Worm (Caenorhabditis elegans): ENCODE data around the gene C18A11.2.

The C18A11.2 gene

ce11 chrX:8069293-8069692 is 1.9 kb downstream of the C18A11.2 start, which contains the start of gene C18A11.1:
Gene C18A11.1, plus strand, starts transcription at chrX:8069328.
- TF ChIP-seq lim-7 (GFP tag; IDR thresholded peaks at IDR 0.05) (no peak), arid-1 (GFP tag; conservative IDR thresholded peaks at IDR 0.05) (no peak), fos-1 (tag; optimal IDR thresholded peaks at IDR 0.05) (no peak), ztf-7 (tag; optimal IDR thresholded peaks at IDR 0.05) (no peak), nhr-77 (tag; optimal IDR thresholded peaks at IDR 0.05) (peak; percentile 74), zag-1 (tag; optimal IDR thresholded peaks at IDR 0.05) (no peak), mep-1 (tag; optimal IDR thresholded peaks at IDR 0.05) (peak; percentile 54), dmd-6 (GFP tag; IDR thresholded peaks at IDR 0.05) (peak; percentile 72), nhr-41 (GFP tag; IDR thresholded peaks at IDR 0.05) (no peak), pha-4 (GFP tag; IDR thresholded peaks at IDR 0.05) (no peak), pha-4 (tag; optimal IDR thresholded peaks at IDR 0.05) (peak; percentile 39), mdt-29 (GFP tag; IDR thresholded peaks at IDR 0.05) (no peak), lir-3 (tag; optimal IDR thresholded peaks at IDR 0.05) (no peak), tag-97 (GFP tag; IDR thresholded peaks at IDR 0.05) (no peak), F49E8.2 (tag; optimal IDR thresholded peaks at IDR 0.05; ENCODE audit: borderline replicate concordance) (no peak), lin-1 (GFP tag; IDR thresholded peaks at IDR 0.05) (0 out of 2 replicates have a peak, but pooled peaks have one; percentile 31), hlh-11 (tag; optimal IDR thresholded peaks at IDR 0.05) (peak; percentile 80), php-3 (GFP tag; IDR thresholded peaks at IDR 0.05) (0 out of 2 replicates have a peak, but pooled peaks have one; percentile 7), Y75B8A.6 (GFP tag; IDR thresholded peaks at IDR 0.05) (no peak), fkh-10 (GFP tag; optimal IDR thresholded peaks at IDR 0.05) (no peak), nhr-28 (tag; optimal IDR thresholded peaks at IDR 0.05) (peak; percentile 84), F26F4.8 (GFP tag; conservative IDR thresholded peaks at IDR 0.05) (no peak), gei-8 (GFP tag; optimal IDR thresholded peaks at IDR 0.05) (no peak), mxl-3 (GFP tag; optimal IDR thresholded peaks at IDR 0.05) (no peak), nhr-25 (tag; optimal IDR thresholded peaks at IDR 0.05; ENCODE audit: borderline replicate concordance, insufficient read depth) (no peak), hlh-30 (tag; optimal IDR thresholded peaks at IDR 0.05; ENCODE audit: insufficient read depth) (peak; percentile 54), zip-11 (GFP tag; IDR thresholded peaks at IDR 0.05) (no peak), snpc-1.2 (GFP tag; IDR thresholded peaks at IDR 0.05) (no peak), Y105C5A.15 (GFP tag; IDR thresholded peaks at IDR 0.05) (no peak), nhr-11 (tag; optimal IDR thresholded peaks at IDR 0.05) (no peak), ceh-28 (tag; optimal IDR thresholded peaks at IDR 0.05) (peak; percentile 11), dve-1 (tag; optimal IDR thresholded peaks at IDR 0.05; ENCODE audit: insufficient read depth) (peak; percentile 75), mes-2 (tag; optimal IDR thresholded peaks at IDR 0.05; ENCODE audit: poor library complexity, severe bottlenecking) (no peak), nhr-102 (tag; optimal IDR thresholded peaks at IDR 0.05) (peak; percentile 25), ama-1 (optimal IDR thresholded peaks at IDR 0.05) (no peak), daf-19 (GFP tag; conservative IDR thresholded peaks at IDR 0.05) (no peak), tra-1 (GFP tag; IDR thresholded peaks at IDR 0.05) (no peak), zfp-3 (GFP tag; conservative IDR thresholded peaks at IDR 0.05) (no peak), F37D6.2 (tag; optimal IDR thresholded peaks at IDR 0.05) (no peak), nhr-111 (GFP tag; optimal IDR thresholded peaks at IDR 0.05) (no peak), saeg-2 (GFP tag; IDR thresholded peaks at IDR 0.05) (no peak), daf-16 (GFP tag; optimal IDR thresholded peaks at IDR 0.05) (peak in 1 of 2 experiments; percentile 28), daf-16 (tag; optimal IDR thresholded peaks at IDR 0.05) (peak; percentile 96), ces-1 (GFP tag; optimal IDR thresholded peaks at IDR 0.05) (no peak), dmd-8 (GFP tag; IDR thresholded peaks at IDR 0.05) (no peak), nhr-48 (tag; optimal IDR thresholded peaks at IDR 0.05) (peak; percentile 54), unc-62 (GFP tag; optimal IDR thresholded peaks at IDR 0.05 in 1 of 2) (peak in 1 of 2 experiments; percentile 22), unc-62 (tag; optimal IDR thresholded peaks at IDR 0.05) (no peak), T20F7.1 (GFP tag; optimal IDR thresholded peaks at IDR 0.05) (peak; percentile 38), lin-39 (tag; optimal IDR thresholded peaks at IDR 0.05) (no peak), lsy-2 (tag; optimal IDR thresholded peaks at IDR 0.05) (no peak), mdl-1 (tag; optimal IDR thresholded peaks at IDR 0.05) (peak in 1 of 2 experiments; percentile 13)
